Worm (Caenorhabditis elegans) whole organism, mixed stage, embryonic: ENCODE data around the gene F44E2.6.

Experiments used
- mep-1 ChIP-seq: fragments of 150-350 bp; optimal IDR thresholded peaks from 2 replicates; lab custom pipeline; 2017; ENCODE audit warnings: missing biosample characterization, missing genetic modification reagents, missing genetic modification characterization, inconsistent platforms
- nhr-237 ChIP-seq: fragments of 150-350 bp; optimal IDR thresholded peaks from 2 replicates; lab custom pipeline; 2014; ENCODE audit warnings: missing biosample characterization, missing genetic modification characterization
- sptf-1 ChIP-seq: sonication (generic microtip); optimal IDR thresholded peaks from 2 replicates; lab custom pipeline; 2017; ENCODE audit warnings: mild to moderate bottlenecking, missing genetic modification characterization, moderate library complexity, missing compliant biosample characterization

ce11 chrIII:8795595-8796141 lies 49.3 kb downstream of the F44E2.6 start:
- TF ChIP-seq sptf-1 (tag; lab: Kevin White, UChicago) (peak; percentile 69), nhr-237 (tag; lab: Kevin White, UChicago) (peak; percentile 65), mep-1 (tag; lab: Kevin White, UChicago) (peak; percentile 74)
